Worm (Caenorhabditis elegans): ENCODE data around the gene Y43F8B.9.

Gene Y43F8B.9

ce11 chrV:19457120-19457519 lies 20.8 kb upstream of the Y43F8B.9 start, which contains the start of gene Y43F8B.24:
Gene Y43F8B.24 (plus strand): TSS chrV:19457420.
- TF ChIP-seq dao-5 (tag; optimal IDR thresholded peaks at IDR 0.05) (no peak), him-1 (tag; optimal IDR thresholded peaks at IDR 0.05) (no peak), W03F9.2 (tag; optimal IDR thresholded peaks at IDR 0.05) (no peak)

ce11 chrV:19462020-19462419 lies 15.9 kb upstream of the Y43F8B.9 start, which contains the start of gene Y43F8B.15:
Gene Y43F8B.15 (minus strand): TSS chrV:19462120.
- TF ChIP-seq him-1 (tag; optimal IDR thresholded peaks at IDR 0.05) (no peak), W03F9.2 (tag; optimal IDR thresholded peaks at IDR 0.05) (no peak), dao-5 (tag; optimal IDR thresholded peaks at IDR 0.05) (no peak)

DNA sequence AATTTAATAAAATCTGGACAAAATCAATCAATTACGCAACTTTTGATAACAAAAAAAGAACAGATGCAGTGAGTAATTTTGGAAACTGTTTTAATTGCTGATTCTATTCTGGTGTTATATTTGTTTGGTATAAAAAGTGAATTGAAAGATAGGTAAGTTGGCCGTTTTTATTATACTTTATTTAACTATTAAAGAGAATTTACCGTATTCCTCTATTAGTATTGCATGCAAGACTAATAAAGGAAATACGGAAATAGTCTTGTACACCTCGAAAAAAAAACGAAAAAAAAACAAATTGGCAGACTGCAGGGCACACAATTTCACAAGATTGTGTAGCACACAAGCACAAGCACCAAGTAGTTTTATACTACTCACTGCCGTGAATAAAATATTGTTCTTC lies 15.3 kb upstream of the Y43F8B.9 start, which contains the start of gene Y43F8B.25:
TSS of gene Y43F8B.25 (plus strand) at position 301 of the 400 bp plus-strand sequence.
- TF ChIP-seq him-1 (tag; optimal IDR thresholded peaks at IDR 0.05) = no peak
- TF ChIP-seq W03F9.2 (tag; optimal IDR thresholded peaks at IDR 0.05) = no peak
- no peak for TF ChIP-seq dao-5 (tag; optimal IDR thresholded peaks at IDR 0.05)

DNA sequence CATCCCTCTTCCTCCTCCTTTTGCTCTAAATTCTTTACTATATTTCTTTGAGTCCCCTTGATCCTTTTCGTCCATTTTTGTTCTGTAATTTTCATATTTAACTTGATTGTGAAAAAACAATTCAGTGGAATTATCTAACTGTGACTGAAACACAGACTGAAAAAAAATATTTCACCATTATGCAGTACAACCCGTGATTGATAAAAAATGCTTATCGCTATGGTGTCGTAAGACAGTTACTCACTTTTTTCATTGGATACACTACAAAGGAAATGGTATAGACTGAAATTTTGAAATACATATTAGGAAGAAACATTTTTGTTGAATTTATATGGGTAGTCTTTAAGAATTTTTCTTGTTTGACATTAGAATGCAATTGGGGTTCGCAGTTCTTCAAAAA lies 10.4 kb upstream of the Y43F8B.9 start, which contains the start of gene Y43F8B.23:
TSS of gene Y43F8B.23 (minus strand) at position 75 of the 400 bp plus-strand sequence.
- TF ChIP-seq him-1 (tag; optimal IDR thresholded peaks at IDR 0.05) (no peak), dao-5 (tag; optimal IDR thresholded peaks at IDR 0.05) (no peak)

- no peak for TF ChIP-seq W03F9.2 (tag; optimal IDR thresholded peaks at IDR 0.05)
- no peak for TF ChIP-seq him-1 (tag; optimal IDR thresholded peaks at IDR 0.05)
- TF ChIP-seq dao-5 (tag; optimal IDR thresholded peaks at IDR 0.05) = no peak
Observed at ce11 chrV:19468083-19468482, 9.9 kb upstream of the Y43F8B.9 start, which contains the start of gene Y43F8B.12. Gene Y43F8B.12 (plus strand): TSS chrV:19468383.

- no peak for TF ChIP-seq him-1 (tag; optimal IDR thresholded peaks at IDR 0.05)
Observed at ce11 chrV:19470385-19470784, 7.6 kb upstream of the Y43F8B.9 start, which contains the start of gene Y43F8B.11. Gene Y43F8B.11 (plus strand): TSS chrV:19470685.

ce11 chrV:19473842-19474514 lies 4.0 kb upstream of the Y43F8B.9 start, which contains the start of gene Y43F8B.10:
Gene Y43F8B.10 (plus strand): TSS chrV:19474464.
- TF ChIP-seq him-1 (tag; optimal IDR thresholded peaks at IDR 0.05) (no peak), W03F9.2 (tag; optimal IDR thresholded peaks at IDR 0.05) (no peak), dao-5 (tag; optimal IDR thresholded peaks at IDR 0.05) (no peak)

DNA sequence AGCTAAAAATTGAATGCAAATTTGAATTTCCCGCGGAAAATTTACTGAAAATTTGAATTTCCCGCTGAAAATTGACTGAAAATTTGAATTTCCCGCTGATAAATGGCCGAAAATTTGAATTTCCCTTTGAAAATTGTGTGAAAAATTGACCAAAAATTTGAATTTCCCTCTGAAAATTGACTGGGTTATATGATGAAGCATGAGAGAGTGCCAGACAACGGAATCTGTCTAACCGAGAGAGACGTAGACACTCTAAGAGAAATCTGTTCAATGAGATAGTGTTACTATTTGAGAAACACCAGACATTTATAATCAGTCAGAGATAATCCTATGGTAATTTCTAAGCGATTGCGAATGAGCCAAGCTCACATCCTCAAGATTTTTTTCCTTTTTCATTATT lies 650 bp upstream of the Y43F8B.9 start:
- TF ChIP-seq him-1 (tag; optimal IDR thresholded peaks at IDR 0.05) (no peak), dao-5 (tag; optimal IDR thresholded peaks at IDR 0.05) (no peak), W03F9.2 (tag; optimal IDR thresholded peaks at IDR 0.05) (no peak)

ce11 chrV:19482535-19482934 lies 4.6 kb downstream of the Y43F8B.9 start, which contains the start of gene Y43F8B.22:
Gene Y43F8B.22 (plus strand): TSS chrV:19482835.
- TF ChIP-seq dao-5 (tag; optimal IDR thresholded peaks at IDR 0.05) (no peak), W03F9.2 (tag; optimal IDR thresholded peaks at IDR 0.05) (no peak), him-1 (tag; optimal IDR thresholded peaks at IDR 0.05) (no peak)

DNA sequence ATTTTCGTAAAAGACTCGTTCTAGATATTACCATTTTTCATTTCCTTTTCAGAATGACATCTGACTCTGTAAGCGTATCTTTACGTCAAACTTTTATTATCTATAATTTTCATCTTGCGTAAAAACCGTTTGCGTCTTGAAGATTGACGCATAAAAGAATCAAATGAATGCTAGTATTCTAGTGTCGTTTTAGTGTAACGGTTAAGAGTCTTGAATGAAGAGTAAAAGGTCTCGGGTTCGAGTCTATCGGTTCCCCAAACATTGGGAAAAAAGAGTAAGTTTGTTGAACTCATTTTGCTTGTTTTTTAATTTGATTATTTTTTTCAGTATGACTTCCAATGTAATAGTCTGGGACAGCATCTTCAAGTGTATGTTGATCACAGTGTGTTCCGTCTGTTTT lies 6.6 kb downstream of the Y43F8B.9 start, which contains the start of gene Y43F8B.17:
TSS of gene Y43F8B.17 (plus strand) at position 215 of the 400 bp plus-strand sequence.
- TF ChIP-seq dao-5 (tag; optimal IDR thresholded peaks at IDR 0.05) (no peak), W03F9.2 (tag; optimal IDR thresholded peaks at IDR 0.05) (no peak), him-1 (tag; optimal IDR thresholded peaks at IDR 0.05) (no peak)

- no peak for TF ChIP-seq dao-5 (tag; optimal IDR thresholded peaks at IDR 0.05)
- TF ChIP-seq him-1 (tag; optimal IDR thresholded peaks at IDR 0.05) = no peak
- TF ChIP-seq W03F9.2 (tag; optimal IDR thresholded peaks at IDR 0.05) = no peak
Observed at ce11 chrV:19485261-19485660, 7.3 kb downstream of the Y43F8B.9 start, which contains the start of gene Y43F8B.28. Gene Y43F8B.28 (plus strand): TSS chrV:19485319.

DNA sequence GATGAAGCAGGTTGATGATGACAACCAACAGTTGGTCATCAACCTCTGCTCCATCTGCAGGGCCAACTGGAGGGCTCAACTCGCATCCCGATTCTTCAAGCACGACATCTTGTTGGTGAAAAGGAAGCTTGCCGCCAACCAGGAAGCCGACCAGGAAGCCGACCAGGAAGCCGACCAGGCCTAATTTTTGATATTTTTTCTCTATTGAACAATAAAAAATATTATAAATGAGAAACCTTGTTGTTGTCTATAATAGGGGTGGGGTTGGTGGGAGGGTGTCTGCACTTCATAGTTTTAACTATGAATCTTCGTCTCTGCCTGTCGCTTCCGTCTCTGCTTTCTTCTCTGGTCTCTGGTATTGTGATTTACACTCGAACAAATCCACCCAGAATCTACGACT lies 7.7 kb downstream of the Y43F8B.9 start, which contains the start of gene Y43F8B.18:
TSS of gene Y43F8B.18 (plus strand) at position 301 of the 400 bp plus-strand sequence.
- TF ChIP-seq dao-5 (tag; optimal IDR thresholded peaks at IDR 0.05) (no peak), him-1 (tag; optimal IDR thresholded peaks at IDR 0.05) (no peak), W03F9.2 (tag; optimal IDR thresholded peaks at IDR 0.05) (no peak)

- TF ChIP-seq him-1 (tag; optimal IDR thresholded peaks at IDR 0.05) (no peak), dao-5 (tag; optimal IDR thresholded peaks at IDR 0.05) (no peak), W03F9.2 (tag; optimal IDR thresholded peaks at IDR 0.05) (no peak)
Observed at ce11 chrV:19490461-19490860, 12.5 kb downstream of the Y43F8B.9 start, which contains the start of gene Y43F8B.7. Gene Y43F8B.7 (plus strand): TSS chrV:19490761.

DNA sequence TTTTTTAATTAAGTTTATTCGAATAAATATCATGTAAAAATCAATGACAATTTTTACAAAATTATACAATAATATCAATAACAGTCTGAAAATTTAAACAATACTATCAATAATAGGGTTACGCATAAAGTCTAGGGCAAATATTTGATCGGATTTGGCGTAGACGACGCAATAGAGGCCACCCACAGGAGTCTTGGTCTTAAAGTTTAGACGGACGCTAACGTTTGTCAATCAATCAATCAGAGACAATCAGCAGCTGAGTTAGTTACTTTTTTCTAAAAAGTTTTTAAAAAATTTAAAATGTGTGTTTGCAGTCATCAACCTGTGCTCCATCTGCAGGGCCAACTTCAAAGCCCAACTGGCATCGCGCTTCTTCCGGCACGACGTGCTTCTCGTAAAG lies 13.3 kb downstream of the Y43F8B.9 start, which contains the start of gene Y43F8B.29:
TSS of gene Y43F8B.29 (plus strand) at position 301 of the 400 bp plus-strand sequence.
- TF ChIP-seq W03F9.2 (tag; optimal IDR thresholded peaks at IDR 0.05) (no peak), dao-5 (tag; optimal IDR thresholded peaks at IDR 0.05) (no peak), him-1 (tag; optimal IDR thresholded peaks at IDR 0.05) (no peak)
